Worm (Caenorhabditis elegans) whole organism, L1 larva: ENCODE measurements around the gene rpap-2.

Source experiments
- aly-2 ChIP-seq: fragments of 150-350 bp; optimal IDR thresholded peaks from 2 replicates; lab custom pipeline; 2014; ENCODE audit warnings: missing biosample characterization, missing genetic modification characterization
- nhr-12 ChIP-seq: sonication (generic microtip); optimal IDR thresholded peaks from 2 replicates; lab custom pipeline; 2017; ENCODE audit warnings: missing biosample characterization, missing genetic modification characterization

DNA sequence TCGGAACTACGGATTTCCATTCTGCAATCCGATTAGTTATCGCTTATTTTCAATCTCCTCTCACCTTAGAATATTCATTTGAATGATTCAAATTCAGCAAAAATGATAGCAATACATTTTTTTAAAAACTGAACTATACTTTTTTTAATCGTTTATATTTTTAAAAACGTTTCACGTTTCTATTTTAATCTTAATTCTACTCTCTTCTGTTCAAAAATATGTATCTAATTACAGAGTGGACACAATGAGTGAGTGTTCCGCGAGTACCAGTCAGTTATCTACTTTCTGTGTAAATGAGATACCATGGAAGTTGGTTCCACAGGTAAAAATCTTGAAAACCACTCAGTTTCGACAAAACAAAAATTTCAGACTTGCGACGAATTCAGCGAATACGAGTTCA lies 34.8 kb downstream of the rpap-2 start, which contains the start of the genes F59B2.15 and zif-1:
- TF ChIP-seq nhr-12 (tag; lab: Kevin White, UChicago) (no peak), aly-2 (no peak)
